Worm (Caenorhabditis elegans) whole organism, young adult: Measurements from ENCODE around the gene F35H10.5.

Experiments
- C06A6.2 ChIP-seq: fragments of 200-800 bp; sonication (Bioruptor generic); conservative IDR thresholded peaks from 2 replicates; pipeline ENCODE4 v1.3.6; 2022; ENCODE audit warnings: missing genetic modification characterization, missing compliant biosample characterization
- C17E4.6 ChIP-seq: fragments of 200-800 bp; sonication (Bioruptor generic); IDR thresholded peaks from 2 replicates; pipeline ENCODE4 v1.3.6; 2022; ENCODE audit warnings: missing genetic modification reagents, missing genetic modification characterization, missing compliant biosample characterization
- D2030.7 ChIP-seq: fragments of 200-800 bp; sonication (Bioruptor generic); IDR thresholded peaks from 2 replicates; pipeline ENCODE4 v1.3.6; 2022; ENCODE audit warnings: missing genetic modification reagents, missing genetic modification characterization, missing compliant biosample characterization
- F49E8.2 ChIP-seq: sonication (generic microtip); optimal IDR thresholded peaks from 3 replicates; lab custom pipeline; 2017; ENCODE audit warnings: missing genetic modification characterization, mild to moderate bottlenecking, missing compliant biosample characterization, antibody characterized with exemption, moderate library complexity; ENCODE audit not compliant: insufficient read depth
- K12H6.12 ChIP-seq: fragments of 200-800 bp; sonication (Bioruptor generic); optimal IDR thresholded peaks from 2 replicates; lab custom pipeline; 2018; ENCODE audit warnings: mild to moderate bottlenecking, missing genetic modification characterization, missing compliant biosample characterization
- ZK185.1 ChIP-seq: sonication (generic microtip); optimal IDR thresholded peaks from 2 replicates; lab custom pipeline; 2016; ENCODE audit warnings: mild to moderate bottlenecking, missing genetic modification characterization, missing compliant biosample characterization; ENCODE audit not compliant: poor library complexity, severe bottlenecking
- akir-1 ChIP-seq: fragments of 200-800 bp; sonication (Bioruptor generic); optimal IDR thresholded peaks from 2 replicates; lab custom pipeline; 2018; ENCODE audit warnings: mild to moderate bottlenecking, missing genetic modification characterization, moderate library complexity, missing compliant biosample characterization
- atf-7 ChIP-seq: sonication (generic microtip); optimal IDR thresholded peaks from 2 replicates; lab custom pipeline; 2017; ENCODE audit warnings: mild to moderate bottlenecking, missing genetic modification characterization, missing compliant biosample characterization
- attf-5 ChIP-seq: fragments of 200-800 bp; sonication (Bioruptor generic); optimal IDR thresholded peaks from 2 replicates; lab custom pipeline; 2018; ENCODE audit warnings: mild to moderate bottlenecking, missing genetic modification characterization, missing compliant biosample characterization
- ceh-79 ChIP-seq: sonication (generic microtip); optimal IDR thresholded peaks from 2 replicates; lab custom pipeline; 2017; ENCODE audit warnings: mild to moderate bottlenecking, missing genetic modification characterization, missing compliant biosample characterization
- chd-7 ChIP-seq: sonication (generic microtip); optimal IDR thresholded peaks from 2 replicates; lab custom pipeline; 2016; ENCODE audit warnings: mild to moderate bottlenecking, missing genetic modification characterization, moderate library complexity, missing compliant biosample characterization
- die-1 ChIP-seq: sonication (generic microtip); optimal IDR thresholded peaks from 2 replicates; lab custom pipeline; 2016; ENCODE audit warnings: missing genotype, mild to moderate bottlenecking, missing genetic modification characterization, missing compliant biosample characterization
- dox-1 ChIP-seq: fragments of 200-800 bp; sonication (Bioruptor generic); IDR thresholded peaks from 2 replicates; pipeline ENCODE4 v1.3.6; 2022; ENCODE audit warnings: missing genetic modification reagents, missing genetic modification characterization, missing compliant biosample characterization
- dpl-1 ChIP-seq: fragments of 150-350 bp; optimal IDR thresholded peaks from 2 replicates; lab custom pipeline; 2014; ENCODE audit warnings: missing biosample characterization, missing genetic modification reagents, missing genetic modification characterization
- efl-1 ChIP-seq: fragments of 150-350 bp; optimal IDR thresholded peaks from 2 replicates; lab custom pipeline; 2014; ENCODE audit warnings: missing biosample characterization, missing genetic modification reagents, missing genetic modification characterization
- egl-44 ChIP-seq: fragments of 200-800 bp; sonication (Bioruptor generic); IDR thresholded peaks from 2 replicates; pipeline ENCODE4 v1.3.6; 2022; ENCODE audit warnings: missing genetic modification reagents, missing genetic modification characterization, missing compliant biosample characterization
- ekl-4 ChIP-seq: fragments of 200-800 bp; sonication (Bioruptor generic); IDR thresholded peaks from 2 replicates; pipeline ENCODE4 v1.3.6; 2022; ENCODE audit warnings: missing genetic modification reagents, missing genetic modification characterization, missing compliant biosample characterization
- fkh-3 ChIP-seq: sonication (generic microtip); optimal IDR thresholded peaks from 2 replicates; lab custom pipeline; 2016; ENCODE audit warnings: mild to moderate bottlenecking, missing genetic modification characterization, missing compliant biosample characterization
- gei-17 ChIP-seq: fragments of 200-800 bp; sonication (Bioruptor generic); optimal IDR thresholded peaks from 2 replicates; lab custom pipeline; 2018; ENCODE audit warnings: mild to moderate bottlenecking, missing genetic modification characterization, missing compliant biosample characterization
- hlh-26 ChIP-seq: fragments of 200-800 bp; sonication (Bioruptor generic); conservative IDR thresholded peaks from 2 replicates; pipeline ENCODE4 v1.3.6; 2022; ENCODE audit warnings: missing genetic modification reagents, missing genetic modification characterization, missing compliant biosample characterization
- hrde-1 ChIP-seq: sonication (generic microtip); optimal IDR thresholded peaks from 2 replicates; lab custom pipeline; 2016; ENCODE audit warnings: missing genetic modification characterization, mild to moderate bottlenecking, missing compliant biosample characterization, moderate library complexity, missing genotype, missing genetic modification reagents, borderline replicate concordance
- lag-1 ChIP-seq: fragments of 200-800 bp; sonication (Bioruptor generic); IDR thresholded peaks from 2 replicates; pipeline ENCODE4 v1.3.6; 2022; ENCODE audit warnings: missing genetic modification reagents, missing genetic modification characterization, missing compliant biosample characterization
- lin-35 ChIP-seq, 3 experiments: fragments of 150-350 bp in 2 of 3; sonication (generic microtip) in 1 of 3; optimal IDR thresholded peaks; 2 replicates each; lab custom pipeline; 2014 to 2018; ENCODE audit warnings: missing biosample characterization in 3 of 3, missing genetic modification characterization in 3 of 3, missing genetic modification reagents in 3 of 3
- lir-1 ChIP-seq: fragments of 200-800 bp; sonication (Bioruptor generic); conservative IDR thresholded peaks from 2 replicates; pipeline ENCODE4 v1.3.6; 2022; ENCODE audit warnings: missing genetic modification reagents, missing genetic modification characterization, missing compliant biosample characterization
- mel-28 ChIP-seq: sonication (generic microtip); optimal IDR thresholded peaks from 2 replicates; lab custom pipeline; 2016; ENCODE audit warnings: borderline replicate concordance, mild to moderate bottlenecking, missing genetic modification characterization, missing compliant biosample characterization
- mes-4 ChIP-seq: sonication (generic microtip); optimal IDR thresholded peaks from 2 replicates; lab custom pipeline; 2016; ENCODE audit warnings: missing genotype, missing genetic modification characterization, missing compliant biosample characterization
- nfyb-1 ChIP-seq: fragments of 200-800 bp; sonication (Bioruptor generic); IDR thresholded peaks from 2 replicates; pipeline ENCODE4 v1.3.6; 2022; ENCODE audit warnings: missing genetic modification reagents, missing genetic modification characterization, missing compliant biosample characterization
- nhr-120 ChIP-seq: fragments of 200-800 bp; sonication (Bioruptor generic); IDR thresholded peaks from 2 replicates; pipeline ENCODE4 v1.3.6; 2022; ENCODE audit warnings: missing genetic modification characterization, missing compliant biosample characterization
- nhr-27 ChIP-seq: fragments of 200-800 bp; sonication (Bioruptor generic); optimal IDR thresholded peaks from 2 replicates; lab custom pipeline; 2018; ENCODE audit warnings: mild to moderate bottlenecking, missing genetic modification characterization, moderate library complexity, missing compliant biosample characterization
- nhr-80 ChIP-seq: sonication (generic microtip); optimal IDR thresholded peaks from 2 replicates; lab custom pipeline; 2016; ENCODE audit warnings: missing genetic modification characterization, missing compliant biosample characterization
- rcor-1 ChIP-seq: fragments of 200-800 bp; sonication (Bioruptor generic); IDR thresholded peaks from 2 replicates; pipeline ENCODE4 v1.3.6; 2022; ENCODE audit warnings: missing genetic modification reagents, missing genetic modification characterization, missing compliant biosample characterization
- repo-1 ChIP-seq: sonication (generic microtip); optimal IDR thresholded peaks from 2 replicates; lab custom pipeline; 2017; ENCODE audit warnings: mild to moderate bottlenecking, missing genetic modification characterization, missing compliant biosample characterization
- snpc-4 ChIP-seq, 5 experiments: fragments of 150-350 bp in 1 of 5; sonication (generic microtip) in 4 of 5; optimal IDR thresholded peaks; 2 replicates each; lab custom pipeline; 2014 to 2018; ENCODE audit warnings: missing genetic modification characterization in 5 of 5, missing biosample characterization in 3 of 5, antibody characterized with exemption in 2 of 5, mild to moderate bottlenecking in 2 of 5, missing compliant biosample characterization in 2 of 5, missing genotype in 2 of 5, moderate library complexity in 2 of 5, missing genetic modification reagents in 1 of 5
- somi-1 ChIP-seq: fragments of 200-800 bp; sonication (Bioruptor generic); optimal IDR thresholded peaks from 2 replicates; lab custom pipeline; 2018; ENCODE audit warnings: mild to moderate bottlenecking, missing genetic modification characterization, missing compliant biosample characterization
- tbx-9 ChIP-seq: sonication (generic microtip); optimal IDR thresholded peaks from 2 replicates; lab custom pipeline; 2016; ENCODE audit warnings: borderline replicate concordance, missing genetic modification characterization, inconsistent platforms, missing compliant biosample characterization
- tlf-1 ChIP-seq: fragments of 200-800 bp; sonication (Bioruptor generic); optimal IDR thresholded peaks from 2 replicates; lab custom pipeline; 2018; ENCODE audit warnings: mild to moderate bottlenecking, missing genetic modification characterization, missing compliant biosample characterization
- unc-130 ChIP-seq: sonication (generic microtip); optimal IDR thresholded peaks from 2 replicates; lab custom pipeline; 2016; ENCODE audit warnings: missing genetic modification reagents, missing genetic modification characterization, missing compliant biosample characterization
- unc-62 ChIP-seq: fragments of 150-350 bp; optimal IDR thresholded peaks from 2 replicates; lab custom pipeline; 2014; ENCODE audit warnings: missing biosample characterization, missing genetic modification reagents, missing genetic modification characterization
- zfh-2 ChIP-seq: fragments of 200-800 bp; sonication (Bioruptor generic); conservative IDR thresholded peaks from 2 replicates; pipeline ENCODE4 v1.3.6; 2022; ENCODE audit warnings: missing genetic modification reagents, missing genetic modification characterization, missing compliant biosample characterization
- ztf-3 ChIP-seq: fragments of 200-800 bp; sonication (Bioruptor generic); optimal IDR thresholded peaks from 2 replicates; lab custom pipeline; 2018; ENCODE audit warnings: mild to moderate bottlenecking, missing genetic modification characterization, missing compliant biosample characterization
- ztf-6 ChIP-seq: fragments of 200-800 bp; sonication (Bioruptor generic); IDR thresholded peaks from 2 replicates; pipeline ENCODE4 v1.3.6; 2022; ENCODE audit warnings: missing genetic modification reagents, missing genetic modification characterization, missing compliant biosample characterization

F35H10.5 gene

ce11 chrIV:8254193-8254592 lies 46.4 kb upstream of the F35H10.5 start:
- TF ChIP-seq rcor-1: no peak
- TF ChIP-seq nhr-120 (GFP tag; lab: Robert Waterston, UW): no peak
- no peak for TF ChIP-seq lir-1 (GFP tag; lab: Robert Waterston, UW)
- TF ChIP-seq D2030.7 (GFP tag; lab: Robert Waterston, UW): no peak
- TF ChIP-seq ZK185.1: no peak
- no peak for TF ChIP-seq unc-130 (GFP tag; lab: Kevin White, UChicago)
- no peak for TF ChIP-seq C17E4.6 (GFP tag; lab: Robert Waterston, UW)
- TF ChIP-seq fkh-3 (tag; lab: Kevin White, UChicago): no peak
- TF ChIP-seq die-1 (tag; lab: Kevin White, UChicago): no peak
- no peak for TF ChIP-seq chd-7 (tag; lab: Kevin White, UChicago)
- TF ChIP-seq ztf-6: no peak
- no peak for TF ChIP-seq gei-17 (GFP tag; lab: Kevin White, UChicago)
- no peak for TF ChIP-seq repo-1 (tag; lab: Kevin White, UChicago)
- no peak for TF ChIP-seq somi-1 (GFP tag; lab: Kevin White, UChicago)
- no peak for TF ChIP-seq lag-1 (GFP tag; lab: Robert Waterston, UW)
- TF ChIP-seq, all 124 proteins: peak for 0

ce11 chrIV:8255221-8255620 lies 45.3 kb upstream of the F35H10.5 start:
- TF ChIP-seq lir-1 (GFP tag; lab: Robert Waterston, UW): no peak
- TF ChIP-seq ekl-4 (GFP tag; lab: Robert Waterston, UW): no peak
- no peak for TF ChIP-seq ztf-3 (GFP tag; lab: Kevin White, UChicago)
- TF ChIP-seq nhr-80 (tag; lab: Kevin White, UChicago): peak; percentile 22

- TF ChIP-seq ceh-79 (tag; lab: Kevin White, UChicago): no peak
- TF ChIP-seq mel-28 (tag; lab: Kevin White, UChicago): no peak
- TF ChIP-seq chd-7 (tag; lab: Kevin White, UChicago): no peak
- no peak for TF ChIP-seq hlh-26 (GFP tag; lab: Robert Waterston, UW)
- no peak for TF ChIP-seq unc-130 (GFP tag; lab: Kevin White, UChicago)
- TF ChIP-seq nhr-27 (tag; lab: Kevin White, UChicago): no peak
- no peak for TF ChIP-seq unc-62
- TF ChIP-seq efl-1: no peak
- TF ChIP-seq C06A6.2 (GFP tag; lab: Robert Waterston, UW): no peak
- no peak for TF ChIP-seq tlf-1 (GFP tag; lab: Kevin White, UChicago)
- no peak for TF ChIP-seq tbx-9
- TF ChIP-seq dox-1 (GFP tag; lab: Robert Waterston, UW): no peak
- no peak for TF ChIP-seq mes-4 (tag; lab: Kevin White, UChicago)
Measured at ce11 chrIV:8259904-8260303, 40.7 kb upstream of the F35H10.5 start, which contains the start of gene K07H8.7. Gene K07H8.7 (minus strand): TSS chrIV:8260004.

ce11 chrIV:8260848-8261638 lies 39.5 kb upstream of the F35H10.5 start, which contains the start of gene vit-6:
Gene vit-6 (plus strand): TSS chrIV:8261157.
- no peak for TF ChIP-seq hrde-1
- TF ChIP-seq nhr-80 (tag; lab: Kevin White, UChicago): peak; percentile 82
- TF ChIP-seq ZK185.1: peak; percentile 30
- TF ChIP-seq zfh-2: no peak; the same call in 1 of the 2 replicates
- no peak for TF ChIP-seq snpc-4 (GFP tag; optimal IDR thresholded peaks at IDR 0.05; lab: Kevin White, UChicago)
- TF ChIP-seq snpc-4 (tag; optimal IDR thresholded peaks at IDR 0.05; lab: Kevin White, UChicago): no peak
- no peak for TF ChIP-seq lin-35 (GFP tag; optimal IDR thresholded peaks at IDR 0.05; lab: Kevin White, UChicago)
- no peak for TF ChIP-seq dox-1 (GFP tag; lab: Robert Waterston, UW)
- TF ChIP-seq akir-1 (GFP tag; lab: Kevin White, UChicago): no peak
- no peak for TF ChIP-seq nfyb-1
- no peak for TF ChIP-seq attf-5 (GFP tag; lab: Kevin White, UChicago)
- no peak for TF ChIP-seq egl-44 (GFP tag; lab: Robert Waterston, UW)
- TF ChIP-seq atf-7: peak; percentile 20
- peak; percentile 33 for TF ChIP-seq repo-1 (tag; lab: Kevin White, UChicago)
- TF ChIP-seq dpl-1 (GFP tag; lab: Kevin White, UChicago): no peak
- no peak for TF ChIP-seq K12H6.12
- no peak for TF ChIP-seq C17E4.6 (GFP tag; lab: Robert Waterston, UW)
- TF ChIP-seq F49E8.2 (tag; lab: Kevin White, UChicago): no peak
